Worm (Caenorhabditis elegans) whole organism, mixed stage, embryonic: ENCODE measurements around the gene nlp-56.

ENCODE experiments used
- drap-1 ChIP-seq: fragments of 200-800 bp; sonication (Bioruptor generic); optimal IDR thresholded peaks from 3 replicates; lab custom pipeline; 2018; ENCODE audit warnings: mild to moderate bottlenecking, missing genetic modification characterization, missing compliant biosample characterization
- elt-1 ChIP-seq: sonication (generic microtip); optimal IDR thresholded peaks from 2 replicates; lab custom pipeline; 2017; ENCODE audit warnings: missing genetic modification characterization, mild to moderate bottlenecking, missing compliant biosample characterization, antibody characterized with exemption, moderate library complexity, borderline replicate concordance; ENCODE audit not compliant: insufficient read depth
- lin-13 ChIP-seq: fragments of 150-350 bp; optimal IDR thresholded peaks from 2 replicates; lab custom pipeline; 2014; ENCODE audit warnings: missing biosample characterization, missing genetic modification characterization
- lsy-2 ChIP-seq: fragments of 150-350 bp; optimal IDR thresholded peaks from 2 replicates; lab custom pipeline; 2014; ENCODE audit warnings: missing biosample characterization, missing genetic modification characterization
- nhr-237 ChIP-seq: fragments of 150-350 bp; optimal IDR thresholded peaks from 2 replicates; lab custom pipeline; 2014; ENCODE audit warnings: missing biosample characterization, missing genetic modification characterization
- sem-2 ChIP-seq: fragments of 200-800 bp; sonication (Bioruptor generic); optimal IDR thresholded peaks from 2 replicates; lab custom pipeline; 2018; ENCODE audit warnings: mild to moderate bottlenecking, missing genetic modification characterization, missing compliant biosample characterization
- snpc-4 ChIP-seq: fragments of 150-350 bp; optimal IDR thresholded peaks from 2 replicates; lab custom pipeline; 2014; ENCODE audit warnings: missing biosample characterization, missing genetic modification characterization
- sptf-1 ChIP-seq: sonication (generic microtip); optimal IDR thresholded peaks from 2 replicates; lab custom pipeline; 2017; ENCODE audit warnings: mild to moderate bottlenecking, missing genetic modification characterization, moderate library complexity, missing compliant biosample characterization
- unc-39 ChIP-seq: fragments of 150-350 bp; optimal IDR thresholded peaks from 2 replicates; lab custom pipeline; 2014; ENCODE audit warnings: missing biosample characterization, missing genetic modification characterization
- unc-62 ChIP-seq: fragments of 150-350 bp; optimal IDR thresholded peaks from 2 replicates; lab custom pipeline; 2014; ENCODE audit warnings: missing biosample characterization, missing genetic modification reagents, missing genetic modification characterization

DNA sequence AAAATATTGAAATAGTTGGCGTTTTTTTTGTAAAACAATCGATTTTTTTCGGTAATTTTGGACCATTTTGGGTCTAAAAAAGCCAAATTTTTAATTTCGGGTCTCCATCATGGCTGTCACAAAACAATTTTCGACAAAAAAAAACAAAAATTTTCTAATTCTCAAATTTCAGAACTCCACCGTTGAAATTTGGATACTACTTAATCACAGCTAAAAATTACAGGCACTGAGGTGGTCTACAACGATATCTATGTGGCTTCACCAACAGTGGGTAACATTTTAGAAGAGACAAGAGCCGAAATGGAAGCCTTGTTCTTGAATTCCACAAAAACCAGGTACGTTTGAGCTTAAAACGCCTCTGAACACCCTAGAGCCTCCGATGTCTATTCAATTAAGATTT, 17.8 kb upstream of the nlp-56 start, which contains the start of gene Y57G11C.1142:
- no peak for TF ChIP-seq drap-1 (GFP tag; lab: Kevin White, UChicago)
- no peak for TF ChIP-seq sptf-1 (tag; lab: Kevin White, UChicago)
- TF ChIP-seq lsy-2 (tag; lab: Kevin White, UChicago): no peak
- TF ChIP-seq lin-13 (tag; lab: Kevin White, UChicago): no peak
- no peak for TF ChIP-seq nhr-237 (tag; lab: Kevin White, UChicago)
- TF ChIP-seq unc-62 (GFP tag; lab: Kevin White, UChicago): no peak
- TF ChIP-seq elt-1 (tag; lab: Kevin White, UChicago): no peak
- TF ChIP-seq unc-39 (tag; lab: Kevin White, UChicago): no peak
- no peak for TF ChIP-seq sem-2 (GFP tag; lab: Kevin White, UChicago)
- TF ChIP-seq snpc-4: no peak
